Worm (Caenorhabditis elegans): Measurements from ENCODE around the gene cyp-33C1.

ce11 chrV:2204080-2204479 lies 24.8 kb downstream of the cyp-33C1 start, which contains the start of gene cyp-33C12:
- no peak for TF ChIP-seq ceh-91 (GFP tag; IDR thresholded peaks at IDR 0.05)
- no peak for TF ChIP-seq ztf-26 (tag; optimal IDR thresholded peaks at IDR 0.05)
- no peak for TF ChIP-seq nhr-90 (tag; optimal IDR thresholded peaks at IDR 0.05)
- TF ChIP-seq B0261.1 (tag; optimal IDR thresholded peaks at IDR 0.05): no peak
- no peak for TF ChIP-seq lin-35 (GFP tag; optimal IDR thresholded peaks at IDR 0.05)
- TF ChIP-seq ama-1 (optimal IDR thresholded peaks at IDR 0.05): no peak
- no peak for TF ChIP-seq ama-1 (GFP tag; optimal IDR thresholded peaks at IDR 0.05)
- TF ChIP-seq unc-130 (GFP tag; optimal IDR thresholded peaks at IDR 0.05): no peak
- no peak for TF ChIP-seq snpc-4 (GFP tag; optimal IDR thresholded peaks at IDR 0.05)
- no peak for TF ChIP-seq snpc-4 (tag; optimal IDR thresholded peaks at IDR 0.05)
- no peak for TF ChIP-seq attf-3 (GFP tag; conservative IDR thresholded peaks at IDR 0.05)
